Worm (Caenorhabditis elegans) whole organism, L3 larva: ENCODE results near the gene wht-8.
A peak's percentile ranks its signal among the peaks of the same experiment; 100 is the strongest.

ENCODE experiments used
- R02D3.7 ChIP-seq: fragments of 150-350 bp; optimal IDR thresholded peaks from 2 replicates; lab custom pipeline; 2014; ENCODE audit warnings: missing biosample characterization, missing genetic modification characterization
- ZK546.5 ChIP-seq: sonication (generic microtip); optimal IDR thresholded peaks from 2 replicates; lab custom pipeline; 2017; ENCODE audit warnings: missing biosample characterization, missing genetic modification characterization
- aly-2 ChIP-seq: fragments of 150-350 bp; optimal IDR thresholded peaks from 2 replicates; lab custom pipeline; 2014; ENCODE audit warnings: missing biosample characterization, missing genetic modification characterization
- ceh-16 ChIP-seq: sonication (generic microtip); optimal IDR thresholded peaks from 2 replicates; lab custom pipeline; 2017; ENCODE audit warnings: missing biosample characterization, missing genetic modification characterization
- ceh-28 ChIP-seq: fragments of 150-350 bp; optimal IDR thresholded peaks from 2 replicates; lab custom pipeline; 2014; ENCODE audit warnings: missing biosample characterization, missing genetic modification reagents, missing genetic modification characterization
- daf-12 ChIP-seq: fragments of 150-350 bp; optimal IDR thresholded peaks from 2 replicates; lab custom pipeline; 2014; ENCODE audit warnings: missing biosample characterization, missing genetic modification reagents, missing genetic modification characterization
- egl-5 ChIP-seq: fragments of 150-350 bp; optimal IDR thresholded peaks from 2 replicates; lab custom pipeline; 2017; ENCODE audit warnings: missing biosample characterization, missing genetic modification reagents, missing genetic modification characterization, inconsistent platforms
- elt-2 ChIP-seq: sonication (generic microtip); optimal IDR thresholded peaks from 2 replicates; lab custom pipeline; 2016; ENCODE audit warnings: missing genetic modification reagents, mild to moderate bottlenecking, missing genetic modification characterization, missing compliant biosample characterization
- eor-1 ChIP-seq, 2 experiments: fragments of 150-350 bp; optimal IDR thresholded peaks; 2 replicates each; lab custom pipeline; 2014 to 2018; ENCODE audit warnings: missing biosample characterization in 2 of 2, missing genetic modification characterization in 2 of 2
- fkh-10 ChIP-seq: sonication (generic microtip); optimal IDR thresholded peaks from 2 replicates; lab custom pipeline; 2017; ENCODE audit warnings: missing biosample characterization, missing genetic modification reagents, missing genetic modification characterization
- fos-1 ChIP-seq: fragments of 150-350 bp; optimal IDR thresholded peaks from 2 replicates; lab custom pipeline; 2014; ENCODE audit warnings: missing biosample characterization, missing genetic modification characterization
- jun-1 ChIP-seq: fragments of 150-350 bp; optimal IDR thresholded peaks from 2 replicates; lab custom pipeline; 2014; ENCODE audit warnings: missing biosample characterization, missing genetic modification reagents, missing genetic modification characterization
- lin-39 ChIP-seq: fragments of 150-350 bp; optimal IDR thresholded peaks from 2 replicates; lab custom pipeline; 2018; ENCODE audit warnings: missing biosample characterization, missing genetic modification reagents, missing genetic modification characterization
- lsy-12 ChIP-seq: sonication (generic microtip); optimal IDR thresholded peaks from 2 replicates; lab custom pipeline; 2016; ENCODE audit warnings: mild to moderate bottlenecking, missing genetic modification characterization, missing compliant biosample characterization
- mml-1 ChIP-seq: fragments of 150-350 bp; sonication (generic microtip); optimal IDR thresholded peaks from 3 replicates; lab custom pipeline; 2014; ENCODE audit warnings: missing biosample characterization, missing genetic modification characterization
- nfya-1 ChIP-seq: sonication (generic microtip); optimal IDR thresholded peaks from 2 replicates; lab custom pipeline; 2017; ENCODE audit warnings: missing genetic modification characterization, mild to moderate bottlenecking, missing compliant biosample characterization, antibody characterized with exemption, moderate library complexity; ENCODE audit not compliant: insufficient read depth
- nhr-12 ChIP-seq: fragments of 150-350 bp; optimal IDR thresholded peaks from 2 replicates; lab custom pipeline; 2014; ENCODE audit warnings: missing biosample characterization, missing genetic modification characterization
- nhr-23 ChIP-seq: fragments of 150-350 bp; optimal IDR thresholded peaks from 2 replicates; lab custom pipeline; 2014; ENCODE audit warnings: missing biosample characterization, missing genetic modification reagents, missing genetic modification characterization
- nhr-28 ChIP-seq: fragments of 150-350 bp; optimal IDR thresholded peaks from 2 replicates; lab custom pipeline; 2014; ENCODE audit warnings: missing biosample characterization, missing genetic modification characterization
- nhr-43 ChIP-seq: sonication (generic microtip); optimal IDR thresholded peaks from 2 replicates; lab custom pipeline; 2016; ENCODE audit warnings: mild to moderate bottlenecking, missing genetic modification characterization, missing compliant biosample characterization; ENCODE audit not compliant: poor library complexity, severe bottlenecking
- nhr-67 ChIP-seq: fragments of 150-350 bp; optimal IDR thresholded peaks from 2 replicates; lab custom pipeline; 2014; ENCODE audit warnings: missing biosample characterization, missing genetic modification characterization
- nhr-77 ChIP-seq: fragments of 150-350 bp; optimal IDR thresholded peaks from 2 replicates; lab custom pipeline; 2014; ENCODE audit warnings: missing biosample characterization, missing genetic modification characterization
- pha-4 ChIP-seq: fragments of 150-350 bp; optimal IDR thresholded peaks from 2 replicates; lab custom pipeline; 2014; ENCODE audit warnings: missing biosample characterization, missing genetic modification reagents, missing genetic modification characterization
- pqm-1 ChIP-seq: fragments of 150-350 bp; optimal IDR thresholded peaks from 2 replicates; lab custom pipeline; 2017; ENCODE audit warnings: missing biosample characterization, missing genetic modification characterization, inconsistent platforms
- sea-2 ChIP-seq: fragments of 150-350 bp; sonication (generic microtip); optimal IDR thresholded peaks from 4 replicates; lab custom pipeline; 2014; ENCODE audit warnings: missing biosample characterization, missing genetic modification reagents, missing genetic modification characterization
- skn-1 ChIP-seq: fragments of 150-350 bp; optimal IDR thresholded peaks from 2 replicates; lab custom pipeline; 2014; ENCODE audit warnings: missing biosample characterization, missing genetic modification characterization
- tbx-2 ChIP-seq: sonication (generic microtip); optimal IDR thresholded peaks from 2 replicates; lab custom pipeline; 2016; ENCODE audit warnings: mild to moderate bottlenecking, missing genetic modification characterization, missing compliant biosample characterization
- unc-39 ChIP-seq: sonication (generic microtip); optimal IDR thresholded peaks from 4 replicates; lab custom pipeline; 2017; ENCODE audit warnings: missing biosample characterization, missing genetic modification characterization
- zag-1 ChIP-seq: fragments of 150-350 bp; optimal IDR thresholded peaks from 2 replicates; lab custom pipeline; 2014; ENCODE audit warnings: missing biosample characterization, missing genetic modification characterization
- ztf-11 ChIP-seq: fragments of 150-350 bp; optimal IDR thresholded peaks from 2 replicates; lab custom pipeline; 2014; ENCODE audit warnings: missing biosample characterization, missing genetic modification characterization
- ztf-4 ChIP-seq: fragments of 150-350 bp; optimal IDR thresholded peaks from 2 replicates; lab custom pipeline; 2014; ENCODE audit warnings: missing biosample characterization, missing genetic modification characterization

wht-8 gene

ce11 chrIII:11188132-11188531 lies 30.5 kb upstream of the wht-8 start:
- TF ChIP-seq skn-1 (tag; lab: Kevin White, UChicago): no peak
- TF ChIP-seq elt-2 (tag; lab: Kevin White, UChicago): peak; percentile 72
- no peak for TF ChIP-seq nhr-77 (tag; lab: Kevin White, UChicago)
- TF ChIP-seq daf-12 (tag; lab: Kevin White, UChicago): no peak
- TF ChIP-seq nfya-1 (tag; lab: Kevin White, UChicago): peak; percentile 42
- TF ChIP-seq pqm-1 (tag; lab: Kevin White, UChicago): peak; percentile 38

ce11 chrIII:11193251-11193650 lies 25.3 kb upstream of the wht-8 start:
- TF ChIP-seq lsy-12 (tag; lab: Kevin White, UChicago) (no peak), fkh-10 (no peak), elt-2 (tag; lab: Kevin White, UChicago) (peak; percentile 75)

DNA sequence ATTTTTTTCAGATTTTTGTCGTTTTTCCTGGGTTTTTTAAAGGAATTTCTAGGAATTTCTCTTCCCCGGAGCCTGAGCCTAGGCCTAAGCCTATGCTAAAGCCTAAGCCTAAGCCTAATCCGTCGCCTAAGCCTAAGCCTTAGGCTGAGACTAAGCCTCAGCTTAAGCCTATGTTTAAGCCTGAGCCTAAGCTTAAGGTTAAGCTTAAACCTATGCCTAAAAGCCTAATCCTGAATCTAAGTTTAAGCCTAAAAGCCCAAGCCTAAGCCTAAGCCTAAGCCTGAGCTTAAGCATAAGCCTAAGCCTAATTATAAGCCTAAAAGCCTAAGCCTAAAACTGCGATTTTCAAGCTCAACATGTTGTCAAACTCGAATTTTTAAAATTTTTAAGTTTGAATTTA lies 24.5 kb upstream of the wht-8 start:
- TF ChIP-seq ceh-28: no peak
- no peak for TF ChIP-seq ztf-11 (tag; lab: Kevin White, UChicago)
- no peak for TF ChIP-seq elt-2 (tag; lab: Kevin White, UChicago)
- TF ChIP-seq sea-2 (GFP tag; lab: Kevin White, UChicago): no peak
- TF ChIP-seq pqm-1 (tag; lab: Kevin White, UChicago): no peak
- TF ChIP-seq R02D3.7 (tag; lab: Kevin White, UChicago): no peak
- TF ChIP-seq unc-39 (tag; lab: Kevin White, UChicago): no peak
- no peak for TF ChIP-seq fos-1 (tag; lab: Kevin White, UChicago)
- no peak for TF ChIP-seq nhr-28 (tag; lab: Kevin White, UChicago)
- TF ChIP-seq pha-4 (tag; lab: Kevin White, UChicago): no peak
- TF ChIP-seq nhr-23 (tag; lab: Kevin White, UChicago): no peak
- no peak for TF ChIP-seq lsy-12 (tag; lab: Kevin White, UChicago)

DNA sequence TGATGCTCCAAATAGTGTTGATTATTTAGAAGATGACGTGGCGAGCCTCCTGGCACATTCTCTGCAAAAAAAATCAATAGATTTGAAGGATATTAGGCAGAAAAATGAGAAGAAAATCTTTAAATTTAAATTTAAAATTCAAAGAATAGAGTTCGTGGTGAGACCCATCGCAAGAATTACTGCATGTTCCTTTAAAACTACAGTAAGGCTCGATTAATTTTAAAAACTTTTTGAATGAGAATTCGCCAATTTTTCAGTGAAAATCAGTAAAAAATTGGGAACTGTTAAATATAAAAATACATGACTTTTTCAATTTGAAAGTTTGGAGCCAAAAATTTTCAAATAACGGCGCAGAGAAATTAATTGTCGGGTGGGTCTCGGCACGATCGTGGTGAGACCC lies 23.5 kb upstream of the wht-8 start, which contains the start of gene tra-1:
tra-1 (minus strand) TSS at position 62 of the 400 bp plus-strand sequence.
- no peak for TF ChIP-seq nhr-43
- TF ChIP-seq nhr-67 (tag; lab: Kevin White, UChicago): no peak
- no peak for TF ChIP-seq eor-1 (tag; optimal IDR thresholded peaks at IDR 0.05; lab: Kevin White, UChicago)
- no peak for TF ChIP-seq mml-1 (tag; lab: Kevin White, UChicago)
- TF ChIP-seq fos-1 (tag; lab: Kevin White, UChicago): no peak
- TF ChIP-seq nfya-1 (tag; lab: Kevin White, UChicago): no peak
- TF ChIP-seq ZK546.5 (tag; lab: Kevin White, UChicago): no peak
- no peak for TF ChIP-seq nhr-12
- no peak for TF ChIP-seq lin-39 (tag; lab: Kevin White, UChicago)

DNA sequence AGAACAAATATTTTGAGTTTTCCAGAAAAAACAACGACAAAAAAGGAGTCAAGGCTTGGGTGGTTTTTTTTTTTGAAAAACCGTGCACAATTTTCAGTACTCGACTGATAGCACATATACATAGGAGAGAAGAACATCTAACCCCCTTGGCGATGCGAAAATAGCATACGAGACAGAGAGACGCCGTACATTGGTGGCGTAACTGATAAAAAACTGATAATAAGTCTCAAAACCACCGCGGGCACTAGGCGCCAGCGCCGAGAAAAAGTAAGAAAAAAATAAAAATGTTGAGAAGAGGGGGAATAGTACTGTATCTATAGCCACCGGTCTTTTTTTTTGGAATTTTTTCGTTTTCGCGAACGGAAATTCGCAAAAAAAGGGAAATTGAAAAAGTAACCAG lies 23.0 kb upstream of the wht-8 start:
- TF ChIP-seq jun-1 (tag; lab: Kevin White, UChicago) (no peak), pha-4 (tag; lab: Kevin White, UChicago) (peak; percentile 12), nfya-1 (tag; lab: Kevin White, UChicago) (no peak), pqm-1 (tag; lab: Kevin White, UChicago) (peak; percentile 54), nhr-12 (no peak), tbx-2 (no peak), sea-2 (GFP tag; lab: Kevin White, UChicago) (no peak), nhr-67 (tag; lab: Kevin White, UChicago) (no peak), egl-5 (no peak), elt-2 (tag; lab: Kevin White, UChicago) (peak; percentile 89), ZK546.5 (tag; lab: Kevin White, UChicago) (no peak), ztf-4 (tag; lab: Kevin White, UChicago) (no peak), nhr-43 (no peak), ceh-16 (no peak), daf-12 (tag; lab: Kevin White, UChicago) (no peak), zag-1 (tag; lab: Kevin White, UChicago) (no peak), unc-39 (tag; lab: Kevin White, UChicago) (no peak), fos-1 (tag; lab: Kevin White, UChicago) (no peak), lin-39 (tag; lab: Kevin White, UChicago) (no peak), aly-2 (tag; lab: Kevin White, UChicago) (no peak), R02D3.7 (tag; lab: Kevin White, UChicago) (no peak), skn-1 (tag; lab: Kevin White, UChicago) (no peak)
